ENCODE assay signal across 6 fruit fly cellular contexts in genomic region chrX:6862521-6863288, dm6.
A peak's percentile ranks its signal among the peaks of the same experiment; 100 is the strongest.
TF ChIP-seq lines count a peak whose summit lies in the region.

No protein-coding gene starts in this region.

- no peak for TF ChIP-seq CTCF in whole organism, embryonic (GFP tag; optimal IDR thresholded peaks at IDR 0.05; lab: Kevin White, UChicago)

TF ChIP-seq in Kc167, 6 proteins besides CTCF, POLR2A, EP300 and RAD21:
- TF ChIP-seq h (optimal IDR thresholded peaks at IDR 0.05; lab: Kevin White, UChicago) (no peak), psq (optimal IDR thresholded peaks at IDR 0.05; lab: Kevin White, UChicago) (peak; percentile 52), Myc (optimal IDR thresholded peaks at IDR 0.05; lab: Kevin White, UChicago) (no peak), insv (optimal IDR thresholded peaks at IDR 0.05; lab: Kevin White, UChicago) (no peak), ttk (optimal IDR thresholded peaks at IDR 0.05; lab: Kevin White, UChicago) (no peak), Sin3A (optimal IDR thresholded peaks at IDR 0.05; lab: Kevin White, UChicago) (no peak)
TF ChIP-seq in Kc167: peak in this region for 1.

TF ChIP-seq in whole organism, adult, 20 proteins besides CTCF, POLR2A, EP300 and RAD21 (continues in another document):
- TF ChIP-seq Mnt (GFP tag; optimal IDR thresholded peaks at IDR 0.05; lab: Kevin White, UChicago) = peak; percentile 37
- no peak for TF ChIP-seq bab1 (GFP tag; optimal IDR thresholded peaks at IDR 0.05; lab: Kevin White, UChicago)
- no peak for TF ChIP-seq Clk (GFP tag; optimal IDR thresholded peaks at IDR 0.05; lab: Kevin White, UChicago)
- no peak for TF ChIP-seq ovo (GFP tag; optimal IDR thresholded peaks at IDR 0.05; lab: Kevin White, UChicago)
- TF ChIP-seq cic (GFP tag; optimal IDR thresholded peaks at IDR 0.05; lab: Kevin White, UChicago) = peak; percentile 42
- TF ChIP-seq toe (GFP tag; optimal IDR thresholded peaks at IDR 0.05; lab: Kevin White, UChicago) = no peak
- no peak for TF ChIP-seq pad (GFP tag; optimal IDR thresholded peaks at IDR 0.05; lab: Kevin White, UChicago)
- no peak for TF ChIP-seq CG1620 (GFP tag; optimal IDR thresholded peaks at IDR 0.05; lab: Kevin White, UChicago)
- TF ChIP-seq CG11617 (GFP tag; optimal IDR thresholded peaks at IDR 0.05; lab: Kevin White, UChicago) = no peak
- no peak for TF ChIP-seq CG12768 (GFP tag; optimal IDR thresholded peaks at IDR 0.05; lab: Kevin White, UChicago)
- TF ChIP-seq Hr96 (GFP tag; optimal IDR thresholded peaks at IDR 0.05; lab: Kevin White, UChicago) = no peak
- TF ChIP-seq CG7045 (GFP tag; optimal IDR thresholded peaks at IDR 0.05; lab: Kevin White, UChicago) = no peak
- TF ChIP-seq tj (GFP tag; optimal IDR thresholded peaks at IDR 0.05; lab: Kevin White, UChicago) = peak; percentile 25
- TF ChIP-seq cnc (optimal IDR thresholded peaks at IDR 0.05; lab: Kevin White, UChicago) = no peak
- no peak for TF ChIP-seq CG14711 (tag; optimal IDR thresholded peaks at IDR 0.05; lab: Kevin White, UChicago)
- TF ChIP-seq CG33017 (tag; optimal IDR thresholded peaks at IDR 0.05; lab: Kevin White, UChicago) = no peak
- TF ChIP-seq Crg-1 (GFP tag; optimal IDR thresholded peaks at IDR 0.05; lab: Kevin White, UChicago) = no peak
- no peak for TF ChIP-seq CG5204 (GFP tag; optimal IDR thresholded peaks at IDR 0.05; lab: Kevin White, UChicago)

TF ChIP-seq in whole organism, embryonic, 481 proteins besides CTCF, POLR2A, EP300 and RAD21 (continues in another document):
- TF ChIP-seq sd (tag; optimal IDR thresholded peaks at IDR 0.05; lab: Kevin White, UChicago) = peak; percentile 71
- TF ChIP-seq CG9932 (GFP tag; IDR thresholded peaks at IDR 0.05; lab: Robert Waterston, UW) = peak; percentile 6; the same call in 1 of the 2 replicates
- peak; percentile 98 for TF ChIP-seq chinmo (GFP tag; IDR thresholded peaks at IDR 0.05; lab: Robert Waterston, UW; ENCODE audit: partially characterized antibody)
- no peak for TF ChIP-seq CG9609 (GFP tag; optimal IDR thresholded peaks at IDR 0.05; lab: Kevin White, UChicago)
- TF ChIP-seq mirr (GFP tag; optimal IDR thresholded peaks at IDR 0.05; lab: Kevin White, UChicago) = peak; percentile 49
- TF ChIP-seq CG14441 (GFP tag; IDR thresholded peaks at IDR 0.05; lab: Robert Waterston, UW) = peak; percentile 43; the same call in 1 of the 2 replicates
- TF ChIP-seq CG3838 (GFP tag; optimal IDR thresholded peaks at IDR 0.05; lab: Kevin White, UChicago) = peak; percentile 59
- TF ChIP-seq CG2712 (tag; optimal IDR thresholded peaks at IDR 0.05; lab: Kevin White, UChicago) = no peak
- no peak for TF ChIP-seq CG9797 (GFP tag; optimal IDR thresholded peaks at IDR 0.05; lab: Kevin White, UChicago)
- TF ChIP-seq pros (GFP tag; optimal IDR thresholded peaks at IDR 0.05; lab: Kevin White, UChicago) = peak; percentile 89
- peak; percentile 1 for TF ChIP-seq grn (GFP tag; optimal IDR thresholded peaks at IDR 0.05; lab: Kevin White, UChicago)
- peak; percentile 89 for TF ChIP-seq zfh2 (GFP tag; optimal IDR thresholded peaks at IDR 0.05; lab: Kevin White, UChicago)
- TF ChIP-seq CG4360 (GFP tag; IDR thresholded peaks at IDR 0.05; lab: Robert Waterston, UW) = peak; percentile 50; the same call in 1 of the 2 replicates
- peak; percentile 71 for TF ChIP-seq CG32772 (GFP tag; IDR thresholded peaks at IDR 0.05; lab: Robert Waterston, UW)
- TF ChIP-seq CG2199 (GFP tag; IDR thresholded peaks at IDR 0.05; lab: Robert Waterston, UW) = 0 out of 3 replicates have a peak, but pooled peaks have one; percentile 51
- TF ChIP-seq CG13624 (GFP tag; optimal IDR thresholded peaks at IDR 0.05; lab: Kevin White, UChicago) = peak; percentile 3

TF ChIP-seq in whole organism, prepupa, 60 proteins besides CTCF, POLR2A, EP300 and RAD21:
- TF ChIP-seq Sox15 (GFP tag; optimal IDR thresholded peaks at IDR 0.05; lab: Kevin White, UChicago) (no peak), Eip93F (GFP tag; optimal IDR thresholded peaks at IDR 0.05; lab: Kevin White, UChicago) (peak; percentile 6), spab (GFP tag; optimal IDR thresholded peaks at IDR 0.05; lab: Kevin White, UChicago) (no peak), vri (GFP tag; optimal IDR thresholded peaks at IDR 0.05; lab: Kevin White, UChicago) (peak; percentile 53), eg (GFP tag; IDR thresholded peaks at IDR 0.05; lab: Robert Waterston, UW) (peak; percentile 53; the same call in 1 of the 3 replicates), Hr38 (GFP tag; optimal IDR thresholded peaks at IDR 0.05; lab: Kevin White, UChicago) (no peak), CG6808 (GFP tag; optimal IDR thresholded peaks at IDR 0.05; lab: Kevin White, UChicago) (no peak), dsx (GFP tag; optimal IDR thresholded peaks at IDR 0.05; lab: Kevin White, UChicago; ENCODE audit: poor library complexity, severe bottlenecking) (peak; percentile 69), ss (GFP tag; optimal IDR thresholded peaks at IDR 0.05; lab: Kevin White, UChicago) (peak in 1 of 2 experiments; percentile 3), CG1621 (tag; optimal IDR thresholded peaks at IDR 0.05; lab: Kevin White, UChicago) (peak; percentile 64), Eip75B (GFP tag; optimal IDR thresholded peaks at IDR 0.05; lab: Kevin White, UChicago) (no peak), CG3919 (GFP tag; optimal IDR thresholded peaks at IDR 0.05; lab: Kevin White, UChicago) (no peak), Hr4 (GFP tag; optimal IDR thresholded peaks at IDR 0.05; lab: Kevin White, UChicago) (no peak)

TF ChIP-seq in whole organism, pupa, 21 proteins besides CTCF, POLR2A, EP300 and RAD21:
- TF ChIP-seq fd96Ca (GFP tag; IDR thresholded peaks at IDR 0.05; lab: Robert Waterston, UW) (peak; percentile 68; the same call in 2 of the 3 replicates), Snoo (tag; optimal IDR thresholded peaks at IDR 0.05; lab: Kevin White, UChicago) (no peak), EcR (GFP tag; optimal IDR thresholded peaks at IDR 0.05; lab: Kevin White, UChicago) (peak; percentile 50)

TF ChIP-seq in whole organism, wandering third instar larva, 38 proteins besides CTCF, POLR2A, EP300 and RAD21:
- TF ChIP-seq tai (GFP tag; optimal IDR thresholded peaks at IDR 0.05; lab: Kevin White, UChicago) (peak; percentile 15), Dif (GFP tag; optimal IDR thresholded peaks at IDR 0.05; lab: Kevin White, UChicago; ENCODE audit: partially characterized antibody) (no peak), Mio (GFP tag; optimal IDR thresholded peaks at IDR 0.05; lab: Kevin White, UChicago) (no peak), Dfd (GFP tag; optimal IDR thresholded peaks at IDR 0.05; lab: Kevin White, UChicago) (no peak), Rel (GFP tag; optimal IDR thresholded peaks at IDR 0.05; lab: Kevin White, UChicago) (no peak), Rel (tag; optimal IDR thresholded peaks at IDR 0.05; lab: Kevin White, UChicago) (peak; percentile 50), fru (GFP tag; optimal IDR thresholded peaks at IDR 0.05; lab: Kevin White, UChicago) (no peak), GATAd (GFP tag; optimal IDR thresholded peaks at IDR 0.05; lab: Kevin White, UChicago) (no peak), Abd-B (GFP tag; optimal IDR thresholded peaks at IDR 0.05; lab: Kevin White, UChicago) (no peak), Vsx2 (GFP tag; optimal IDR thresholded peaks at IDR 0.05; lab: Kevin White, UChicago; ENCODE audit: partially characterized antibody) (peak; percentile 69), brk (GFP tag; optimal IDR thresholded peaks at IDR 0.05; lab: Kevin White, UChicago) (no peak), CG32264 (GFP tag; optimal IDR thresholded peaks at IDR 0.05; lab: Kevin White, UChicago) (no peak), dmrt93B (GFP tag; optimal IDR thresholded peaks at IDR 0.05; lab: Kevin White, UChicago) (no peak), OdsH (GFP tag; optimal IDR thresholded peaks at IDR 0.05; lab: Kevin White, UChicago) (no peak), pan (optimal IDR thresholded peaks at IDR 0.05; lab: Kevin White, UChicago) (no peak), dsf (GFP tag; optimal IDR thresholded peaks at IDR 0.05; lab: Kevin White, UChicago; ENCODE audit: borderline replicate concordance) (no peak), dl (GFP tag; optimal IDR thresholded peaks at IDR 0.05; lab: Kevin White, UChicago; ENCODE audit: insufficient read depth in 1 of 2, partially characterized antibody in 2 of 2) (no peak), usp (GFP tag; optimal IDR thresholded peaks at IDR 0.05; lab: Kevin White, UChicago) (no peak), HLH106 (tag; optimal IDR thresholded peaks at IDR 0.05; lab: Kevin White, UChicago) (no peak), jim (GFP tag; optimal IDR thresholded peaks at IDR 0.05; lab: Kevin White, UChicago) (no peak), N (GFP tag; optimal IDR thresholded peaks at IDR 0.05; lab: Kevin White, UChicago) (peak; percentile 28), psq (GFP tag; optimal IDR thresholded peaks at IDR 0.05; lab: Kevin White, UChicago) (peak; percentile 95), CrebA (GFP tag; optimal IDR thresholded peaks at IDR 0.05; lab: Kevin White, UChicago; ENCODE audit: borderline replicate concordance) (no peak), lola (GFP tag; optimal IDR thresholded peaks at IDR 0.05; lab: Kevin White, UChicago) (no peak), sage (GFP tag; optimal IDR thresholded peaks at IDR 0.05; lab: Kevin White, UChicago) (peak; percentile 67), ey (GFP tag; optimal IDR thresholded peaks at IDR 0.05; lab: Kevin White, UChicago) (no peak), CG9705 (GFP tag; optimal IDR thresholded peaks at IDR 0.05; lab: Kevin White, UChicago) (no peak), Hr83 (GFP tag; optimal IDR thresholded peaks at IDR 0.05; lab: Kevin White, UChicago; ENCODE audit: poor library complexity, severe bottlenecking) (no peak), Sp1 (GFP tag; optimal IDR thresholded peaks at IDR 0.05; lab: Kevin White, UChicago) (no peak), br (GFP tag; optimal IDR thresholded peaks at IDR 0.05; lab: Kevin White, UChicago) (peak; percentile 14), Hr78 (GFP tag; optimal IDR thresholded peaks at IDR 0.05; lab: Kevin White, UChicago) (no peak), rgr (GFP tag; optimal IDR thresholded peaks at IDR 0.05; lab: Kevin White, UChicago) (peak; percentile 21), Hnf4 (GFP tag; optimal IDR thresholded peaks at IDR 0.05; lab: Kevin White, UChicago) (no peak), h (GFP tag; optimal IDR thresholded peaks at IDR 0.05; lab: Kevin White, UChicago) (peak; percentile 8), foxo (GFP tag; optimal IDR thresholded peaks at IDR 0.05; lab: Kevin White, UChicago) (no peak), woc (GFP tag; optimal IDR thresholded peaks at IDR 0.05; lab: Kevin White, UChicago) (no peak), Jra (GFP tag; optimal IDR thresholded peaks at IDR 0.05; lab: Kevin White, UChicago) (peak; percentile 30), Myc (optimal IDR thresholded peaks at IDR 0.05; lab: Kevin White, UChicago) (no peak), sv (GFP tag; optimal IDR thresholded peaks at IDR 0.05; lab: Kevin White, UChicago) (no peak)
